Worm (Caenorhabditis elegans) whole organism, L4 larva: ENCODE results near the gene C08F1.8.

Source experiments
- F37D6.2 ChIP-seq: sonication (generic microtip); optimal IDR thresholded peaks from 2 replicates; lab custom pipeline; 2016; ENCODE audit warnings: mild to moderate bottlenecking, missing genetic modification characterization, missing compliant biosample characterization
- F49E8.2 ChIP-seq: sonication (generic microtip); optimal IDR thresholded peaks from 2 replicates; lab custom pipeline; 2016; ENCODE audit warnings: missing compliant biosample characterization, mild to moderate bottlenecking, missing genetic modification characterization, borderline replicate concordance
- R02D3.7 ChIP-seq: fragments of 150-350 bp; sonication (generic microtip); optimal IDR thresholded peaks from 3 replicates; lab custom pipeline; 2014; ENCODE audit warnings: missing biosample characterization, missing genetic modification characterization
- T26A8.4 ChIP-seq: fragments of 200-800 bp; sonication (Bioruptor generic); IDR thresholded peaks from 2 replicates; pipeline ENCODE4 v1.3.6; 2022; ENCODE audit warnings: missing genetic modification characterization, missing compliant biosample characterization
- Y5F2A.4 ChIP-seq: fragments of 200-800 bp; sonication (Bioruptor generic); optimal IDR thresholded peaks from 2 replicates; lab custom pipeline; 2018; ENCODE audit warnings: mild to moderate bottlenecking, missing genetic modification characterization, missing compliant biosample characterization
- ZK337.2 ChIP-seq: fragments of 200-800 bp; sonication (Bioruptor generic); IDR thresholded peaks from 2 replicates; pipeline ENCODE4 v1.3.6; 2022; ENCODE audit warnings: missing genetic modification reagents, missing genetic modification characterization, missing compliant biosample characterization
- ZK546.5 ChIP-seq, 2 experiments: sonication (generic microtip); optimal IDR thresholded peaks; 2 replicates each; lab custom pipeline; 2017; ENCODE audit warnings: missing biosample characterization in 2 of 2, missing genetic modification characterization in 2 of 2
- ceh-20 ChIP-seq: fragments of 200-800 bp; sonication (Bioruptor generic); IDR thresholded peaks from 2 replicates; pipeline ENCODE4 v1.3.6; 2022; ENCODE audit warnings: missing genetic modification reagents, missing genetic modification characterization, missing compliant biosample characterization
- ceh-28 ChIP-seq: fragments of 150-350 bp; optimal IDR thresholded peaks from 2 replicates; lab custom pipeline; 2014; ENCODE audit warnings: missing biosample characterization, missing genetic modification reagents, missing genetic modification characterization
- ceh-32 ChIP-seq: sonication (generic microtip); optimal IDR thresholded peaks from 2 replicates; lab custom pipeline; 2016; ENCODE audit warnings: mild to moderate bottlenecking, missing genetic modification characterization, missing compliant biosample characterization; ENCODE audit not compliant: poor library complexity
- ceh-44 ChIP-seq: fragments of 200-800 bp; sonication (Bioruptor generic); IDR thresholded peaks from 2 replicates; pipeline ENCODE4 v1.3.6; 2022; ENCODE audit warnings: missing genetic modification reagents, missing genetic modification characterization, missing compliant biosample characterization
- ceh-82 ChIP-seq: sonication (generic microtip); optimal IDR thresholded peaks from 2 replicates; lab custom pipeline; 2017; ENCODE audit warnings: missing biosample characterization, missing genetic modification characterization
- daf-8 ChIP-seq: fragments of 200-800 bp; sonication (Bioruptor generic); IDR thresholded peaks from 2 replicates; pipeline ENCODE4 v1.3.6; 2022; ENCODE audit warnings: missing genetic modification characterization, missing compliant biosample characterization
- dve-1 ChIP-seq: sonication (generic microtip); optimal IDR thresholded peaks from 2 replicates; lab custom pipeline; 2017; ENCODE audit warnings: antibody characterized with exemption, mild to moderate bottlenecking, missing genetic modification characterization, missing compliant biosample characterization; ENCODE audit not compliant: insufficient read depth
- egl-27 ChIP-seq: sonication (generic microtip); optimal IDR thresholded peaks from 3 replicates; lab custom pipeline; 2017; ENCODE audit warnings: missing biosample characterization, missing genetic modification reagents, missing genetic modification characterization
- hif-1 ChIP-seq, 2 experiments: sonication (generic microtip); optimal IDR thresholded peaks; 2 replicates each; lab custom pipeline; 2016 to 2017; ENCODE audit warnings: missing compliant biosample characterization in 2 of 2, missing genetic modification characterization in 2 of 2, missing genetic modification reagents in 2 of 2, missing genotype in 2 of 2, mild to moderate bottlenecking in 1 of 2
- hlh-11 ChIP-seq: fragments of 200-800 bp; sonication (Bioruptor generic); optimal IDR thresholded peaks from 2 replicates; lab custom pipeline; 2018; ENCODE audit warnings: mild to moderate bottlenecking, missing genetic modification characterization, missing compliant biosample characterization
- hlh-30 ChIP-seq: sonication (generic microtip); optimal IDR thresholded peaks from 2 replicates; lab custom pipeline; 2017; ENCODE audit warnings: antibody characterized with exemption, mild to moderate bottlenecking, missing genetic modification characterization, missing compliant biosample characterization; ENCODE audit not compliant: insufficient read depth
- hmg-1.1 ChIP-seq: fragments of 200-800 bp; sonication (Bioruptor generic); IDR thresholded peaks from 2 replicates; pipeline ENCODE4 v1.3.6; 2022; ENCODE audit warnings: missing genetic modification reagents, missing genetic modification characterization, missing compliant biosample characterization
- jun-1 ChIP-seq: fragments of 150-350 bp; optimal IDR thresholded peaks from 2 replicates; lab custom pipeline; 2014; ENCODE audit warnings: missing biosample characterization, missing genetic modification reagents, missing genetic modification characterization
- lin-1 ChIP-seq: fragments of 200-800 bp; sonication (Bioruptor generic); IDR thresholded peaks from 2 replicates; pipeline ENCODE4 v1.3.6; 2022; ENCODE audit warnings: missing genetic modification reagents, missing genetic modification characterization, missing compliant biosample characterization
- lin-13 ChIP-seq: fragments of 150-350 bp; optimal IDR thresholded peaks from 2 replicates; lab custom pipeline; 2014; ENCODE audit warnings: missing biosample characterization, missing genetic modification reagents, missing genetic modification characterization
- lin-15B ChIP-seq: fragments of 150-350 bp; sonication (generic microtip); optimal IDR thresholded peaks from 3 replicates; lab custom pipeline; 2014; ENCODE audit warnings: missing biosample characterization, missing genetic modification characterization
- lin-38 ChIP-seq: fragments of 200-800 bp; sonication (Bioruptor generic); IDR thresholded peaks from 2 replicates; pipeline ENCODE4 v1.3.6; 2022; ENCODE audit warnings: missing genetic modification reagents, missing genetic modification characterization, missing compliant biosample characterization
- lin-39 ChIP-seq: fragments of 150-350 bp; optimal IDR thresholded peaks from 2 replicates; lab custom pipeline; 2014; ENCODE audit warnings: missing biosample characterization, missing genetic modification reagents, missing genetic modification characterization
- lir-3 ChIP-seq: sonication (generic microtip); optimal IDR thresholded peaks from 2 replicates; lab custom pipeline; 2016; ENCODE audit warnings: mild to moderate bottlenecking, missing genetic modification characterization, missing compliant biosample characterization
- madf-5 ChIP-seq, 2 experiments: fragments of 200-800 bp; sonication (Bioruptor generic); IDR thresholded peaks; 2 replicates each; pipeline ENCODE4 v1.3.6; 2022; ENCODE audit warnings: missing compliant biosample characterization in 2 of 2, missing genetic modification characterization in 2 of 2
- madf-9 ChIP-seq: fragments of 200-800 bp; sonication (Bioruptor generic); conservative IDR thresholded peaks from 2 replicates; pipeline ENCODE4 v1.3.6; 2022; ENCODE audit warnings: missing genetic modification reagents, missing genetic modification characterization, missing compliant biosample characterization
- mdt-29 ChIP-seq: fragments of 200-800 bp; sonication (Bioruptor generic); IDR thresholded peaks from 2 replicates; pipeline ENCODE4 v1.3.6; 2022; ENCODE audit warnings: missing genetic modification reagents, missing genetic modification characterization, missing compliant biosample characterization
- mxl-2 ChIP-seq: fragments of 200-800 bp; sonication (Bioruptor generic); conservative IDR thresholded peaks from 2 replicates; pipeline ENCODE4 v1.3.6; 2022; ENCODE audit warnings: missing genetic modification reagents, missing genetic modification characterization, missing compliant biosample characterization
- nhr-11 ChIP-seq: fragments of 150-350 bp; optimal IDR thresholded peaks from 2 replicates; lab custom pipeline; 2014; ENCODE audit warnings: missing biosample characterization, missing genetic modification characterization
- nhr-111 ChIP-seq: fragments of 200-800 bp; sonication (Bioruptor generic); optimal IDR thresholded peaks from 2 replicates; lab custom pipeline; 2018; ENCODE audit warnings: mild to moderate bottlenecking, missing genetic modification characterization, missing compliant biosample characterization
- nhr-237 ChIP-seq: sonication (generic microtip); optimal IDR thresholded peaks from 2 replicates; lab custom pipeline; 2017; ENCODE audit warnings: missing biosample characterization, missing genetic modification characterization
- nhr-25 ChIP-seq: sonication (generic microtip); optimal IDR thresholded peaks from 2 replicates; lab custom pipeline; 2017; ENCODE audit warnings: missing genetic modification characterization, mild to moderate bottlenecking, missing compliant biosample characterization, antibody characterized with exemption, moderate library complexity, borderline replicate concordance; ENCODE audit not compliant: insufficient read depth
- nhr-41 ChIP-seq: fragments of 200-800 bp; sonication (Bioruptor generic); IDR thresholded peaks from 2 replicates; pipeline ENCODE4 v1.3.6; 2022; ENCODE audit warnings: missing genetic modification reagents, missing genetic modification characterization, missing compliant biosample characterization
- nhr-42 ChIP-seq: fragments of 200-800 bp; sonication (Bioruptor generic); IDR thresholded peaks from 2 replicates; pipeline ENCODE4 v1.3.6; 2022; ENCODE audit warnings: missing genetic modification characterization, missing compliant biosample characterization
- nhr-48 ChIP-seq: sonication (generic microtip); optimal IDR thresholded peaks from 2 replicates; lab custom pipeline; 2016; ENCODE audit warnings: mild to moderate bottlenecking, missing genetic modification characterization, missing compliant biosample characterization
- pqm-1 ChIP-seq: sonication (generic microtip); optimal IDR thresholded peaks from 2 replicates; lab custom pipeline; 2017; ENCODE audit warnings: missing biosample characterization, missing genetic modification characterization
- saeg-2 ChIP-seq: fragments of 200-800 bp; sonication (Bioruptor generic); IDR thresholded peaks from 2 replicates; pipeline ENCODE4 v1.3.6; 2022; ENCODE audit warnings: missing genetic modification reagents, missing genetic modification characterization, missing compliant biosample characterization
- set-16 ChIP-seq: fragments of 200-800 bp; sonication (Bioruptor generic); IDR thresholded peaks from 2 replicates; pipeline ENCODE4 v1.3.6; 2022; ENCODE audit warnings: missing genetic modification reagents, missing genetic modification characterization, missing compliant biosample characterization
- skn-1 ChIP-seq: fragments of 150-350 bp; optimal IDR thresholded peaks from 2 replicates; lab custom pipeline; 2014; ENCODE audit warnings: missing biosample characterization, missing genetic modification characterization
- snpc-4 ChIP-seq: fragments of 150-350 bp; optimal IDR thresholded peaks from 2 replicates; lab custom pipeline; 2014; ENCODE audit warnings: missing biosample characterization, missing genetic modification characterization
- spr-3 ChIP-seq: fragments of 200-800 bp; sonication (Bioruptor generic); optimal IDR thresholded peaks from 2 replicates; lab custom pipeline; 2018; ENCODE audit warnings: mild to moderate bottlenecking, missing genetic modification characterization, missing compliant biosample characterization
- tag-97 ChIP-seq: fragments of 200-800 bp; sonication (Bioruptor generic); IDR thresholded peaks from 2 replicates; pipeline ENCODE4 v1.3.6; 2022; ENCODE audit warnings: missing genetic modification characterization, missing compliant biosample characterization
- unc-39 ChIP-seq: sonication (generic microtip); optimal IDR thresholded peaks from 2 replicates; lab custom pipeline; 2017; ENCODE audit warnings: missing biosample characterization, missing genetic modification characterization
- vab-7 ChIP-seq: fragments of 200-800 bp; sonication (Bioruptor generic); IDR thresholded peaks from 2 replicates; pipeline ENCODE4 v1.3.6; 2022; ENCODE audit warnings: missing genetic modification reagents, missing genetic modification characterization, missing compliant biosample characterization
- zag-1 ChIP-seq: fragments of 150-350 bp; optimal IDR thresholded peaks from 2 replicates; lab custom pipeline; 2014; ENCODE audit warnings: missing biosample characterization, missing genetic modification characterization
- zfp-2 ChIP-seq: sonication (generic microtip); optimal IDR thresholded peaks from 2 replicates; lab custom pipeline; 2016; ENCODE audit warnings: mild to moderate bottlenecking, missing genetic modification characterization, missing compliant biosample characterization
- zfp-3 ChIP-seq: fragments of 200-800 bp; sonication (Bioruptor generic); conservative IDR thresholded peaks from 2 replicates; pipeline ENCODE4 v1.3.6; 2022; ENCODE audit warnings: missing genetic modification reagents, missing genetic modification characterization, missing compliant biosample characterization
- zip-2 ChIP-seq: fragments of 150-350 bp; optimal IDR thresholded peaks from 2 replicates; lab custom pipeline; 2014; ENCODE audit warnings: missing biosample characterization, missing genetic modification characterization
- ztf-7 ChIP-seq: fragments of 150-350 bp; optimal IDR thresholded peaks from 2 replicates; lab custom pipeline; 2014; ENCODE audit warnings: missing biosample characterization, missing genetic modification characterization

C08F1.8 gene

DNA sequence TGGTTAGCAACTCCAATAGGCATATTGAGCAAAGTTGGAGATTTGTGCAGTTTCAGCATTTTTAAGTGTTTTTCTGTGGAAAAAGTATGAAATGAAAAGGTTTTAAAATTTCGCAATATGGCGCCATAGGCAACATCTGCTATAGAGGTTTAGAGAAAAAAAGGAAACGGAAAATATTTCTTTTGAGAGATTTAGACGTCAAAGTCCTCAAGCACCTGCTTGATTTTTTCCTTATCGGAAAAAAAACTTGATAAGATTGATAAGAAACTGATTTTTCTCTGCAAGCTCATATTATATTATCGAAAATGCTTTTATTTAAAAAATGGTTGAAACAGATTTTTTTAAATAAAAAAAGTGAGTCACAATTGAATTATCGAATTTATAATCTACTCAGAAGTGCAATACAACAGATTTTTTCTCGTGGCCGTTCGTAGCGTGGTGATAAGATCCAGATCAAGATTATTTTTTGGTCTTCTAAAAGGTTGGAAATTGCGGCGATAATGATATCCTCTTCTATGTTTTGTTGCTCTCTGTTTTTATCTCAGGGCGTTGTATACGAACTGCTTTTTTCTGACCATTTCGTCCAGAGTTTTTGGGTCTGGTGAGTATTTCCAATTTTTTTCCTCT is 11.9 kb upstream of the C08F1.8 start, which contains the start of gene fbxc-19 (continued):
- TF ChIP-seq jun-1 (tag; lab: Kevin White, UChicago) (peak; percentile 40), Y5F2A.4 (GFP tag; lab: Kevin White, UChicago) (no peak), nhr-48 (peak; percentile 31), spr-3 (GFP tag; lab: Kevin White, UChicago) (no peak), ZK546.5 (tag; optimal IDR thresholded peaks at IDR 0.05; lab: Kevin White, UChicago) (no peak), zfp-3 (no peak), lin-39 (no peak), pqm-1 (tag; lab: Kevin White, UChicago) (peak; percentile 87), zag-1 (tag; lab: Kevin White, UChicago) (no peak), vab-7 (GFP tag; lab: Robert Waterston, UW) (no peak), nhr-42 (no peak), lin-1 (peak; percentile 44; the same call in 1 of the 2 replicates), hif-1 (tag; optimal IDR thresholded peaks at IDR 0.05; lab: Kevin White, UChicago) (no peak), zip-2 (peak; percentile 99), saeg-2 (GFP tag; lab: Robert Waterston, UW) (no peak), R02D3.7 (tag; lab: Kevin White, UChicago) (no peak), nhr-237 (tag; lab: Kevin White, UChicago) (no peak), hlh-11 (tag; lab: Kevin White, UChicago) (peak; percentile 95), skn-1 (no peak), ceh-44 (GFP tag; lab: Robert Waterston, UW) (no peak), ceh-82 (tag; lab: Kevin White, UChicago) (no peak), mdt-29 (no peak), lin-15B (tag; lab: Kevin White, UChicago) (no peak), T26A8.4 (GFP tag; lab: Robert Waterston, UW) (no peak), ceh-28 (tag; lab: Kevin White, UChicago) (no peak), madf-5 (GFP tag; IDR thresholded peaks at IDR 0.05; lab: Robert Waterston, UW) (no peak), lin-38 (GFP tag; lab: Robert Waterston, UW) (no peak), madf-9 (no peak), hlh-30 (tag; lab: Kevin White, UChicago) (peak; percentile 69), dve-1 (peak; percentile 84), ceh-32 (tag; lab: Kevin White, UChicago) (no peak), F49E8.2 (tag; lab: Kevin White, UChicago) (no peak), nhr-11 (no peak), egl-27 (tag; lab: Kevin White, UChicago) (no peak), nhr-111 (GFP tag; lab: Kevin White, UChicago) (no peak), lir-3 (tag; lab: Kevin White, UChicago) (no peak), nhr-41 (GFP tag; lab: Robert Waterston, UW) (no peak), hmg-1.1 (no peak), ZK337.2 (GFP tag; lab: Robert Waterston, UW) (no peak), unc-39 (tag; lab: Kevin White, UChicago) (no peak), ceh-20 (GFP tag; lab: Robert Waterston, UW) (no peak), lin-13 (GFP tag; lab: Kevin White, UChicago) (no peak), daf-8 (GFP tag; lab: Robert Waterston, UW) (no peak), mxl-2 (GFP tag; lab: Robert Waterston, UW) (no peak), F37D6.2 (tag; lab: Kevin White, UChicago) (no peak), zfp-2 (tag; lab: Kevin White, UChicago) (no peak), tag-97 (GFP tag; lab: Robert Waterston, UW) (no peak), set-16 (no peak), snpc-4 (no peak), ztf-7 (peak; percentile 90), nhr-25 (tag; lab: Kevin White, UChicago) (no peak)
